Fruit fly (Drosophila melanogaster) S2 (cell line): ENCODE data around the gene Cyp12e1.

Source experiments
- CG8478 ChIP-seq: fragments of >200 bp; optimal IDR thresholded peaks from 2 replicates; lab custom pipeline; 2018
- CTCF ChIP-seq, 2 experiments: fragments of >200 bp; optimal IDR thresholded peaks; 2 replicates each; lab custom pipeline; 2018

DNA sequence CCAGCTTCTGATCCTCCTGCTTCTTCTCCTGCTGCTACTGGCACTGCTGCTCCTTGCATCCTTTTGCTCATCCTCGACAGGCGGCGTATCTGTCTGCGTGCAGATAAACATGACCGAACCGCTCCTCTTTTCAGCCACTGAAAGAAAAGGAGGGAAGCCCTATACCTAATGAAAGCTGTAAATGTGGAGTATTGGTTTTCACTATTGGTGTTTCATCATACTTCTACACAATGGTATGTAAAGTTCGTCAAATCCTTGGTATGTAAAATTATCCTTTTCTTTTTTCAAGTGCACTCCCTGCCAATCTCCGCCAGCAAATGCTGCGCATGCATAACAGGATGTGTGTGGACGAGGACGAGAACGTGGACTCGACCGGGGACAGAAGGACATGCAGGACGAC, 6.3 kb upstream of the Cyp12e1 start, which contains the start of gene CG46270:
- TF ChIP-seq CG8478, result no peak
- no peak for TF ChIP-seq CTCF (optimal IDR thresholded peaks at IDR 0.05; lab: Kevin White, UChicago)
